Worm (Caenorhabditis elegans): ENCODE data around the gene nas-32.
A peak's percentile ranks its signal among the peaks of the same experiment; 100 is the strongest.
"Not testable (repeated sequence)": the region's sequence is repeated elsewhere in the genome, so short reads cannot be mapped to it uniquely, and the experiment has no call there.

The nas-32 gene

ce11 chrV:899087-899486, at the start of gene nas-32:
Gene nas-32 (minus strand): TSS chrV:899187.
- TF ChIP-seq W03F9.2 (tag; optimal IDR thresholded peaks at IDR 0.05) = no peak
- TF ChIP-seq dao-5 (tag; optimal IDR thresholded peaks at IDR 0.05) = no peak
- TF ChIP-seq him-1 (tag; optimal IDR thresholded peaks at IDR 0.05) = no peak

ce11 chrV:945828-946227, 46.8 kb upstream of the nas-32 start:
- TF ChIP-seq W03F9.2 (tag; optimal IDR thresholded peaks at IDR 0.05) = no peak
- no peak for TF ChIP-seq dao-5 (tag; optimal IDR thresholded peaks at IDR 0.05)
- no peak for TF ChIP-seq him-1 (tag; optimal IDR thresholded peaks at IDR 0.05)

ce11 chrV:945144-945543, 46.2 kb upstream of the nas-32 start, which contains the start of gene Y50D4C.3:
Gene Y50D4C.3 (minus strand): TSS chrV:945244.
- TF ChIP-seq dao-5 (tag; optimal IDR thresholded peaks at IDR 0.05) (no peak), him-1 (tag; optimal IDR thresholded peaks at IDR 0.05) (no peak), W03F9.2 (tag; optimal IDR thresholded peaks at IDR 0.05) (no peak)

ce11 chrV:942556-942955, 43.6 kb upstream of the nas-32 start:
- no peak for TF ChIP-seq him-1 (tag; optimal IDR thresholded peaks at IDR 0.05)
- TF ChIP-seq W03F9.2 (tag; optimal IDR thresholded peaks at IDR 0.05) = no peak

- TF ChIP-seq dao-5 (tag; optimal IDR thresholded peaks at IDR 0.05) (no peak), him-1 (tag; optimal IDR thresholded peaks at IDR 0.05) (no peak), W03F9.2 (tag; optimal IDR thresholded peaks at IDR 0.05) (no peak)
Measured at ce11 chrV:939341-939740, 40.4 kb upstream of the nas-32 start.

ce11 chrV:917488-917887, 18.5 kb upstream of the nas-32 start, which contains the start of gene H24K24.2:
Gene H24K24.2 (plus strand): TSS chrV:917788.
- TF ChIP-seq dao-5 (tag; optimal IDR thresholded peaks at IDR 0.05) (no peak), W03F9.2 (tag; optimal IDR thresholded peaks at IDR 0.05) (no peak), him-1 (tag; optimal IDR thresholded peaks at IDR 0.05) (no peak)

ce11 chrV:915716-916115, 16.7 kb upstream of the nas-32 start:
- TF ChIP-seq W03F9.2 (tag; optimal IDR thresholded peaks at IDR 0.05) (no peak), him-1 (tag; optimal IDR thresholded peaks at IDR 0.05) (no peak), dao-5 (tag; optimal IDR thresholded peaks at IDR 0.05) (no peak)

ce11 chrV:911474-911873, 12.5 kb upstream of the nas-32 start, which contains the start of gene adh-5:
Gene adh-5 (plus strand): TSS chrV:911774.
- TF ChIP-seq dao-5 (tag; optimal IDR thresholded peaks at IDR 0.05) (no peak), W03F9.2 (tag; optimal IDR thresholded peaks at IDR 0.05) (no peak), him-1 (tag; optimal IDR thresholded peaks at IDR 0.05) (no peak)

ce11 chrV:910588-910987, 11.6 kb upstream of the nas-32 start:
- TF ChIP-seq dao-5 (tag; optimal IDR thresholded peaks at IDR 0.05) (no peak), W03F9.2 (tag; optimal IDR thresholded peaks at IDR 0.05) (no peak), him-1 (tag; optimal IDR thresholded peaks at IDR 0.05) (no peak)

ce11 chrV:908681-909080, 9.7 kb upstream of the nas-32 start:
- TF ChIP-seq W03F9.2 (tag; optimal IDR thresholded peaks at IDR 0.05) (no peak), dao-5 (tag; optimal IDR thresholded peaks at IDR 0.05) (no peak), him-1 (tag; optimal IDR thresholded peaks at IDR 0.05) (no peak)

ce11 chrV:904232-904983, 5.4 kb upstream of the nas-32 start, which contains the start of gene trm-2A:
Gene trm-2A (plus strand): TSS chrV:904963.
- TF ChIP-seq him-1 (tag; optimal IDR thresholded peaks at IDR 0.05) = no peak
- no peak for TF ChIP-seq dao-5 (tag; optimal IDR thresholded peaks at IDR 0.05)
- TF ChIP-seq W03F9.2 (tag; optimal IDR thresholded peaks at IDR 0.05) = peak; percentile 22

ce11 chrV:903460-903859, 4.5 kb upstream of the nas-32 start, which contains the start of gene fmo-5:
Gene fmo-5 (minus strand): TSS chrV:903665.
- no peak for TF ChIP-seq dao-5 (tag; optimal IDR thresholded peaks at IDR 0.05)
- TF ChIP-seq him-1 (tag; optimal IDR thresholded peaks at IDR 0.05) = no peak
- no peak for TF ChIP-seq W03F9.2 (tag; optimal IDR thresholded peaks at IDR 0.05)

- TF ChIP-seq dao-5 (tag; optimal IDR thresholded peaks at IDR 0.05) = no peak
- no peak for TF ChIP-seq W03F9.2 (tag; optimal IDR thresholded peaks at IDR 0.05)
Measured at ce11 chrV:893437-894018, 5.5 kb downstream of the nas-32 start, which contains the start of the genes srlf-23 and srlf-20. Gene srlf-23 (minus strand): TSS chrV:893537. Gene srlf-20 (plus strand): TSS chrV:893968.

- not testable (repeated sequence) for TF ChIP-seq W03F9.2, dao-5, him-1 (tag; optimal IDR thresholded peaks at IDR 0.05)
Measured at ce11 chrV:890835-891234, 8.2 kb downstream of the nas-32 start, which contains the start of gene srlf-22. Gene srlf-22 (plus strand): TSS chrV:891135.

All from whole organism, L4/young adult.